Fruit fly (Drosophila melanogaster): ENCODE data around the gene Wdfy2.

DNA sequence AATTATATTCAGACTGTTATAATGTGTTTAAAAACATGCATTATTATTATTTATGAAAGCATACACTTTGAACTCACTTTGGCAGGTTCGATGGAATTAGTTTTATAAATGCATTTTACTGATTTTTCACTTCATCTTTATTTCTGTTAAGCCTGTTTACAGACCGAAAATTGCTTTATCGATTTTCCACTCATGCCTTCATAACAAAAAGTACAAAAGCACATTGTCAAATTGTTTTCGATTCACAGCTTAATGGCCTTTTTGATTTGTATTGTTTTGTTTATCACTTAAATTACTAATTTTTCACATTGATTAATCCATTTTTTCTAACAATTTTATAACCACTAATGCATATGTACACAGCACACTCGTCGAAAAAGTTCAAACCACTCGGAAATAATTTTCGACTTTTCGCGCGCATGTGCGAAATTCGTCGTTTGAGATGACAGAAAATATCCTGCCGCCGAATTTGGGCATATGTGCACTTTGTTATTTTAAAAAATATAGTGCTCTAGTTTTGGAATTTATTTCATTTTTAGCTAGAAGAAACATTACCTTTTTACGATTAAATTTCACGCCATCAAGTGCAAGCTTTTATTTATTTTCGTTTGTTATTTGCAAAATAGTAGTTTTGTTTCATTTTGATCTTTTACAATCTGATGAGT is 49.4 kb upstream of the Wdfy2 start, which contains the start of gene rho-5:
- no peak for TF ChIP-seq psq (optimal IDR thresholded peaks at IDR 0.05)
- TF ChIP-seq insv (optimal IDR thresholded peaks at IDR 0.05), result no peak

Measured in Kc167 (cell line).